Worm (Caenorhabditis elegans) whole organism, L3 larva: ENCODE results near the gene sex-1.

Source experiments
- R02D3.7 ChIP-seq: fragments of 150-350 bp; optimal IDR thresholded peaks from 2 replicates; lab custom pipeline; 2014; ENCODE audit warnings: missing biosample characterization, missing genetic modification characterization
- aly-2 ChIP-seq: fragments of 150-350 bp; optimal IDR thresholded peaks from 2 replicates; lab custom pipeline; 2014; ENCODE audit warnings: missing biosample characterization, missing genetic modification characterization
- ama-1 ChIP-seq: fragments of 150-350 bp; optimal IDR thresholded peaks from 2 replicates; lab custom pipeline; 2018
- ceh-28 ChIP-seq: fragments of 150-350 bp; optimal IDR thresholded peaks from 2 replicates; lab custom pipeline; 2014; ENCODE audit warnings: missing biosample characterization, missing genetic modification reagents, missing genetic modification characterization
- elt-3 ChIP-seq, 3 experiments: fragments of 150-350 bp in 1 of 3; sonication (generic microtip) in 2 of 3; optimal IDR thresholded peaks; 2 replicates in 2 of 3; 4 replicates in 1 of 3; lab custom pipeline; 2014 to 2017; ENCODE audit warnings: missing biosample characterization in 3 of 3, missing genetic modification characterization in 3 of 3
- jun-1 ChIP-seq: fragments of 150-350 bp; optimal IDR thresholded peaks from 2 replicates; lab custom pipeline; 2014; ENCODE audit warnings: missing biosample characterization, missing genetic modification reagents, missing genetic modification characterization
- lin-15B ChIP-seq: fragments of 150-350 bp; optimal IDR thresholded peaks from 2 replicates; lab custom pipeline; 2014; ENCODE audit warnings: missing biosample characterization, missing genetic modification characterization
- mdl-1 ChIP-seq: fragments of 150-350 bp; optimal IDR thresholded peaks from 2 replicates; lab custom pipeline; 2014; ENCODE audit warnings: missing biosample characterization, missing genetic modification characterization
- nhr-11 ChIP-seq: fragments of 150-350 bp; optimal IDR thresholded peaks from 2 replicates; lab custom pipeline; 2014; ENCODE audit warnings: missing biosample characterization, missing genetic modification characterization
- nhr-43 ChIP-seq: sonication (generic microtip); optimal IDR thresholded peaks from 2 replicates; lab custom pipeline; 2016; ENCODE audit warnings: mild to moderate bottlenecking, missing genetic modification characterization, missing compliant biosample characterization; ENCODE audit not compliant: poor library complexity, severe bottlenecking
- snpc-4 ChIP-seq: fragments of 150-350 bp; optimal IDR thresholded peaks from 2 replicates; lab custom pipeline; 2014; ENCODE audit warnings: missing biosample characterization, missing genetic modification characterization
- unc-62 ChIP-seq: fragments of 150-350 bp; sonication (generic microtip); optimal IDR thresholded peaks from 4 replicates; lab custom pipeline; 2014; ENCODE audit warnings: missing biosample characterization, missing genetic modification reagents, missing genetic modification characterization
- zag-1 ChIP-seq: fragments of 150-350 bp; optimal IDR thresholded peaks from 2 replicates; lab custom pipeline; 2014; ENCODE audit warnings: missing biosample characterization, missing genetic modification characterization

- TF ChIP-seq aly-2 (tag; lab: Kevin White, UChicago) (no peak), ceh-28 (tag; lab: Kevin White, UChicago) (no peak), snpc-4 (tag; lab: Kevin White, UChicago) (no peak), lin-15B (tag; lab: Kevin White, UChicago) (no peak), mdl-1 (tag; lab: Kevin White, UChicago) (no peak), elt-3 (tag; optimal IDR thresholded peaks at IDR 0.05; lab: Kevin White, UChicago) (no peak), unc-62 (no peak), jun-1 (no peak), R02D3.7 (tag; lab: Kevin White, UChicago) (no peak), ama-1 (lab: Kevin White, UChicago) (no peak), nhr-43 (tag; lab: Kevin White, UChicago) (no peak), zag-1 (tag; lab: Kevin White, UChicago) (no peak), nhr-11 (tag; lab: Kevin White, UChicago) (no peak)
These were observed 22.6 kb downstream of the sex-1 start for ce11 chrX:10182613-10183012.
